Fruit fly (Drosophila melanogaster) whole organism, embryonic: Measurements from ENCODE around the gene CG6330.

Source experiments
- Abd-B ChIP-seq: fragments of 200-800 bp; sonication (Bioruptor generic); optimal IDR thresholded peaks from 2 replicates; lab custom pipeline; 2018; ENCODE audit warnings: missing biosample characterization, mild to moderate bottlenecking, missing genetic modification characterization, moderate library complexity
- Aef1 ChIP-seq: fragments of 200-800 bp; sonication (Bioruptor generic); IDR thresholded peaks from 3 replicates; pipeline ENCODE4 v1.3.6; 2022; ENCODE audit warnings: missing biosample characterization, missing genetic modification characterization
- Atf6 ChIP-seq: fragments of 200-800 bp; sonication (Bioruptor generic); IDR thresholded peaks from 2 replicates; pipeline ENCODE4 v1.3.6; 2022; ENCODE audit warnings: missing biosample characterization, missing genetic modification characterization
- Awh ChIP-seq: fragments of 200-800 bp; sonication (Bioruptor generic); IDR thresholded peaks from 2 replicates; pipeline ENCODE4, ENCODE4 v1.3.6; 2022; ENCODE audit warnings: missing biosample characterization, missing genetic modification characterization
- CG1024 ChIP-seq: fragments of 200-800 bp; sonication (Bioruptor generic); IDR thresholded peaks from 2 replicates; pipeline ENCODE4 v1.3.6; 2022; ENCODE audit warnings: missing biosample characterization, missing genetic modification characterization
- CG10274 ChIP-seq: fragments of 200-800 bp; sonication (Bioruptor generic); optimal IDR thresholded peaks from 3 replicates; lab custom pipeline; 2017; ENCODE audit warnings: missing biosample characterization, mild to moderate bottlenecking, missing genetic modification characterization
- CG10366 ChIP-seq: fragments of 200-800 bp; sonication (Bioruptor generic); IDR thresholded peaks from 2 replicates; pipeline ENCODE4 v1.3.6; 2022; ENCODE audit warnings: missing biosample characterization, missing genetic modification characterization
- CG10654 ChIP-seq: fragments of 200-800 bp; sonication (Bioruptor generic); optimal IDR thresholded peaks from 2 replicates; lab custom pipeline; 2016; ENCODE audit warnings: missing biosample characterization, missing genetic modification characterization
- CG12104 ChIP-seq: fragments of 200-800 bp; sonication (Bioruptor generic); optimal IDR thresholded peaks from 3 replicates; lab custom pipeline; 2016; ENCODE audit warnings: missing biosample characterization, missing genetic modification characterization
- CG13424 ChIP-seq: fragments of 200-800 bp; sonication (Bioruptor generic); optimal IDR thresholded peaks from 2 replicates; lab custom pipeline; 2019; ENCODE audit warnings: missing biosample characterization, mild to moderate bottlenecking, missing genetic modification characterization, moderate library complexity
- CG14014 ChIP-seq: fragments of 200-800 bp; sonication (Bioruptor generic); IDR thresholded peaks from 2 replicates; pipeline ENCODE4 v1.3.6; 2022; ENCODE audit warnings: missing biosample characterization, missing genetic modification characterization
- CG14965 ChIP-seq: fragments of 200-800 bp; sonication (Bioruptor generic); optimal IDR thresholded peaks from 2 replicates; lab custom pipeline; 2016; ENCODE audit warnings: missing biosample characterization, missing genetic modification characterization, borderline replicate concordance
- CG15479 ChIP-seq: fragments of 200-800 bp; sonication (Bioruptor generic); optimal IDR thresholded peaks from 3 replicates; lab custom pipeline; 2019; ENCODE audit warnings: missing biosample characterization, mild to moderate bottlenecking, missing genetic modification characterization, moderate library complexity
- CG15514 ChIP-seq: fragments of 200-800 bp; sonication (Bioruptor generic); optimal IDR thresholded peaks from 3 replicates; lab custom pipeline; 2017; ENCODE audit warnings: missing biosample characterization, missing genetic modification characterization, mild to moderate bottlenecking, moderate library complexity, missing genetic modification reagents
- CG17802 ChIP-seq: fragments of 200-800 bp; sonication (Bioruptor generic); optimal IDR thresholded peaks from 2 replicates; lab custom pipeline; 2018; ENCODE audit warnings: missing biosample characterization, mild to moderate bottlenecking, missing genetic modification characterization, moderate library complexity
- CG18011 ChIP-seq: fragments of 200-800 bp; sonication (Bioruptor generic); optimal IDR thresholded peaks from 2 replicates; lab custom pipeline; 2017; ENCODE audit warnings: missing biosample characterization, missing genetic modification characterization, mild to moderate bottlenecking, moderate library complexity, missing genotype
- CG18599 ChIP-seq: fragments of 200-800 bp; sonication (Bioruptor generic); optimal IDR thresholded peaks from 3 replicates; lab custom pipeline; 2017; ENCODE audit warnings: missing biosample characterization, missing genetic modification characterization, mild to moderate bottlenecking, moderate library complexity, missing genetic modification reagents
- CG2712 ChIP-seq: fragments of 200-800 bp; optimal IDR thresholded peaks from 3 replicates; lab custom pipeline; 2019; ENCODE audit warnings: missing biosample characterization, mild to moderate bottlenecking, missing genetic modification characterization, moderate library complexity
- CG30431 ChIP-seq: fragments of 200-800 bp; sonication (Bioruptor generic); optimal IDR thresholded peaks from 2 replicates; lab custom pipeline; 2017; ENCODE audit warnings: missing biosample characterization, missing genetic modification characterization
- CG33557 ChIP-seq: fragments of 200-800 bp; sonication (Bioruptor generic); optimal IDR thresholded peaks from 2 replicates; lab custom pipeline; 2019; ENCODE audit warnings: missing biosample characterization, mild to moderate bottlenecking, missing genetic modification characterization, moderate library complexity
- CG4707 ChIP-seq: fragments of 200-800 bp; sonication (Bioruptor generic); optimal IDR thresholded peaks from 2 replicates; lab custom pipeline; 2018; ENCODE audit warnings: missing biosample characterization, mild to moderate bottlenecking, missing genetic modification characterization, moderate library complexity
- CG9437 ChIP-seq: fragments of 200-800 bp; sonication (Bioruptor generic); optimal IDR thresholded peaks from 2 replicates; lab custom pipeline; 2018; ENCODE audit warnings: missing biosample characterization, mild to moderate bottlenecking, missing genetic modification characterization
- Dad ChIP-seq: fragments of 200-800 bp; sonication (Bioruptor generic); optimal IDR thresholded peaks from 3 replicates; lab custom pipeline; 2016; ENCODE audit warnings: missing biosample characterization, missing genetic modification characterization
- HHEX ChIP-seq: fragments of 200-800 bp; sonication (Bioruptor generic); optimal IDR thresholded peaks from 3 replicates; lab custom pipeline; 2017; ENCODE audit warnings: missing biosample characterization, mild to moderate bottlenecking, missing genetic modification characterization, missing genetic modification reagents
- Hmx ChIP-seq: fragments of 200-800 bp; sonication (Bioruptor generic); optimal IDR thresholded peaks from 2 replicates; lab custom pipeline; 2016; ENCODE audit warnings: missing biosample characterization, missing genetic modification characterization
- Hr51 ChIP-seq, 2 experiments: fragments of 200-800 bp; sonication (Bioruptor generic); optimal IDR thresholded peaks; 2 replicates in 1 of 2; 3 replicates in 1 of 2; lab custom pipeline; 2016 to 2018; ENCODE audit warnings: missing biosample characterization in 2 of 2, missing genetic modification characterization in 2 of 2, mild to moderate bottlenecking in 1 of 2, moderate library complexity in 1 of 2
- Jarid2 ChIP-seq: fragments of 200-800 bp; sonication (Bioruptor generic); optimal IDR thresholded peaks from 3 replicates; lab custom pipeline; 2017; ENCODE audit warnings: mild to moderate bottlenecking, missing biosample characterization, missing genetic modification reagents, missing genetic modification characterization
- NK7.1 ChIP-seq: fragments of 200-800 bp; sonication (Bioruptor generic); optimal IDR thresholded peaks from 3 replicates; lab custom pipeline; 2016; ENCODE audit warnings: missing biosample characterization, missing genetic modification characterization
- Optix ChIP-seq: fragments of 200-800 bp; sonication (Bioruptor generic); IDR thresholded peaks from 3 replicates; pipeline ENCODE4 v1.3.6; 2022; ENCODE audit warnings: missing biosample characterization, missing genetic modification characterization
- PHDP ChIP-seq: fragments of 200-800 bp; sonication (Bioruptor generic); optimal IDR thresholded peaks from 3 replicates; lab custom pipeline; 2018; ENCODE audit warnings: missing biosample characterization, mild to moderate bottlenecking, missing genetic modification characterization, moderate library complexity
- Scr ChIP-seq: fragments of 200-800 bp; sonication (Bioruptor generic); IDR thresholded peaks from 2 replicates; pipeline ENCODE4 v1.3.6; 2022; ENCODE audit warnings: missing biosample characterization, missing genetic modification characterization; ENCODE audit not compliant: partially characterized antibody
- ab ChIP-seq: fragments of 200-800 bp; sonication (Bioruptor generic); optimal IDR thresholded peaks from 2 replicates; lab custom pipeline; 2016; ENCODE audit warnings: missing biosample characterization, missing genetic modification characterization
- abd-A ChIP-seq: fragments of 200-800 bp; sonication (Bioruptor generic); optimal IDR thresholded peaks from 3 replicates; lab custom pipeline; 2019; ENCODE audit warnings: missing biosample characterization, mild to moderate bottlenecking, missing genetic modification characterization, moderate library complexity
- ase ChIP-seq: fragments of 200-800 bp; sonication (Bioruptor generic); IDR thresholded peaks from 3 replicates; pipeline ENCODE4 v1.3.6; 2022; ENCODE audit warnings: missing biosample characterization, missing genetic modification characterization
- ato ChIP-seq: fragments of 200-800 bp; sonication (Bioruptor generic); IDR thresholded peaks from 2 replicates; pipeline ENCODE4 v1.3.6; 2022; ENCODE audit warnings: missing biosample characterization, missing genetic modification characterization; ENCODE audit not compliant: partially characterized antibody
- bbx ChIP-seq: fragments of 200-800 bp; sonication (Bioruptor generic); IDR thresholded peaks from 2 replicates; pipeline ENCODE4 v1.3.6; 2022; ENCODE audit warnings: missing biosample characterization, missing genetic modification characterization; ENCODE audit not compliant: partially characterized antibody
- btn ChIP-seq: fragments of 200-800 bp; sonication (Bioruptor generic); optimal IDR thresholded peaks from 2 replicates; lab custom pipeline; 2016; ENCODE audit warnings: missing biosample characterization, missing genetic modification characterization
- ci ChIP-seq: fragments of 200-800 bp; sonication (Bioruptor generic); IDR thresholded peaks from 3 replicates; pipeline ENCODE4 v1.3.6; 2022; ENCODE audit warnings: missing biosample characterization, missing genetic modification characterization
- da ChIP-seq: fragments of 200-800 bp; sonication (Bioruptor generic); optimal IDR thresholded peaks from 2 replicates; lab custom pipeline; 2016; ENCODE audit warnings: missing biosample characterization, missing genetic modification characterization
- dimm ChIP-seq: fragments of 200-800 bp; sonication (Bioruptor generic); IDR thresholded peaks from 2 replicates; pipeline ENCODE4 v1.3.6; 2022; ENCODE audit warnings: missing biosample characterization, missing genetic modification characterization
- dmrt99B ChIP-seq: fragments of 200-800 bp; sonication (Bioruptor generic); optimal IDR thresholded peaks from 2 replicates; lab custom pipeline; 2018; ENCODE audit warnings: missing biosample characterization, mild to moderate bottlenecking, missing genetic modification characterization, moderate library complexity
- exex ChIP-seq: fragments of 200-800 bp; sonication (Bioruptor generic); optimal IDR thresholded peaks from 4 replicates; lab custom pipeline; 2018; ENCODE audit warnings: missing biosample characterization, mild to moderate bottlenecking, missing genetic modification characterization, moderate library complexity
- gsb ChIP-seq: fragments of 200-800 bp; sonication (Bioruptor generic); IDR thresholded peaks from 2 replicates; pipeline ENCODE4 v1.3.6; 2022; ENCODE audit warnings: missing biosample characterization, missing genetic modification characterization
- maf-S ChIP-seq: fragments of 200-800 bp; sonication (Bioruptor generic); optimal IDR thresholded peaks from 2 replicates; lab custom pipeline; 2016; ENCODE audit warnings: missing biosample characterization, missing genetic modification characterization
- nau ChIP-seq: fragments of 200-800 bp; sonication (Bioruptor generic); optimal IDR thresholded peaks from 3 replicates; lab custom pipeline; 2017; ENCODE audit warnings: missing biosample characterization, mild to moderate bottlenecking, missing genetic modification characterization, missing genetic modification reagents
- nerfin-1 ChIP-seq: fragments of 200-800 bp; sonication (Bioruptor generic); optimal IDR thresholded peaks from 3 replicates; lab custom pipeline; 2019; ENCODE audit warnings: missing biosample characterization, mild to moderate bottlenecking, missing genetic modification characterization, moderate library complexity
- slou ChIP-seq: fragments of 200-800 bp; sonication (Bioruptor generic); optimal IDR thresholded peaks from 3 replicates; lab custom pipeline; 2016; ENCODE audit warnings: missing biosample characterization, missing genetic modification characterization
- trem ChIP-seq: fragments of 200-800 bp; optimal IDR thresholded peaks from 3 replicates; lab custom pipeline; 2019; ENCODE audit warnings: missing biosample characterization, mild to moderate bottlenecking, missing genetic modification characterization, moderate library complexity
- unpg ChIP-seq: fragments of 200-800 bp; sonication (Bioruptor generic); optimal IDR thresholded peaks from 3 replicates; lab custom pipeline; 2018; ENCODE audit warnings: missing biosample characterization, mild to moderate bottlenecking, missing genetic modification characterization, moderate library complexity

Gene CG6330

DNA sequence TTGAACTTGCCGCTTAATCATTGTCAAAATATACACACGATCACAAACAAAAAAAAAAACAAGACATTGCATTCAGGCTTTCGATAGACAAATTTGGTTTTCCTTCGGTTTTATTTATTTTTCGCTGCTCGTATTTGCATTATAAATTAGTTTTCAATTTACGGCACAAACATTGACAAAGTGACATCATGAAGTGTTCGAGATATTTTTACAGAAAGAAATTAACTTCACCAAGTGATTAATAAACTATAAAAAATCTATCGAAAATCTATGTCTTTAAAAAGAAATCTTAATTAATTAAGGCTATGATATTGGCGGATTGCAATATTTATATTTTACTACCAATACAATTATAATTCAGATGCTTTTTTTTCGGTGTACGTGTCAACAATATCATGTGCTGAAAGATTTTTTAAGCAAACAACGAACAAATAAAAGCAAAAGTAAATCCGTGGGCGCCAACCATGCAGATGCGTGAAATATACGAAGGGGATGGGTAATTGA lies 34.4 kb downstream of the CG6330 start (continued):
- TF ChIP-seq NK7.1 (GFP tag; lab: Kevin White, UChicago) (peak; percentile 43), Jarid2 (peak; percentile 55), Awh (GFP tag; lab: Robert Waterston, UW) (0 out of 2 replicates have a peak, but pooled peaks have one; percentile 13), CG15514 (GFP tag; lab: Kevin White, UChicago) (peak; percentile 29), CG18011 (GFP tag; lab: Kevin White, UChicago) (no peak), Aef1 (no peak), CG15479 (GFP tag; lab: Kevin White, UChicago) (no peak), CG10654 (GFP tag; lab: Kevin White, UChicago) (peak; percentile 43), Hr51 (GFP tag; optimal IDR thresholded peaks at IDR 0.05; lab: Kevin White, UChicago) (peak in 1 of 2 experiments; percentile 36), CG2712 (peak; percentile 40), da (GFP tag; lab: Kevin White, UChicago) (no peak), CG14965 (GFP tag; lab: Kevin White, UChicago) (no peak), Dad (GFP tag; lab: Kevin White, UChicago) (no peak), Hmx (GFP tag; lab: Kevin White, UChicago) (no peak), Scr (GFP tag; lab: Robert Waterston, UW) (no peak), trem (tag; lab: Kevin White, UChicago) (no peak), maf-S (GFP tag; lab: Kevin White, UChicago) (no peak), CG10366 (no peak), slou (GFP tag; lab: Kevin White, UChicago) (no peak), ci (GFP tag; lab: Robert Waterston, UW) (0 out of 3 replicates have a peak, but pooled peaks have one; percentile 36), CG18599 (GFP tag; lab: Kevin White, UChicago) (peak; percentile 27), dimm (GFP tag; lab: Robert Waterston, UW) (no peak), unpg (peak; percentile 59), bbx (GFP tag; lab: Robert Waterston, UW) (no peak), HHEX (GFP tag; lab: Kevin White, UChicago) (peak; percentile 69), CG13424 (peak; percentile 44), nau (GFP tag; lab: Kevin White, UChicago) (peak; percentile 52), CG9437 (GFP tag; lab: Kevin White, UChicago) (peak; percentile 14), PHDP (tag; lab: Kevin White, UChicago) (peak; percentile 59), CG12104 (GFP tag; lab: Kevin White, UChicago) (peak; percentile 37), gsb (GFP tag; lab: Robert Waterston, UW) (no peak), btn (GFP tag; lab: Kevin White, UChicago) (no peak), ato (no peak), CG4707 (no peak), CG30431 (GFP tag; lab: Kevin White, UChicago) (no peak), CG10274 (GFP tag; lab: Kevin White, UChicago) (no peak), ab (no peak), nerfin-1 (tag; lab: Kevin White, UChicago) (peak; percentile 45), Atf6 (GFP tag; lab: Robert Waterston, UW) (peak; percentile 12; the same call in 1 of the 2 replicates), Abd-B (peak; percentile 53), Optix (no peak), CG17802 (tag; lab: Kevin White, UChicago) (no peak), CG14014 (peak; percentile 47; the same call in 1 of the 2 replicates), ase (GFP tag; lab: Robert Waterston, UW) (0 out of 3 replicates have a peak, but pooled peaks have one; percentile 46), CG1024 (GFP tag; lab: Robert Waterston, UW) (no peak), dmrt99B (tag; lab: Kevin White, UChicago) (peak; percentile 76), exex (tag; lab: Kevin White, UChicago) (peak; percentile 41), abd-A (tag; lab: Kevin White, UChicago) (no peak), CG33557 (GFP tag; lab: Kevin White, UChicago) (peak; percentile 22)
